Fruit fly (Drosophila melanogaster) whole organism, prepupa: ENCODE data around the gene Polr2I.

Experiments
- CG11902 ChIP-seq: fragments of 200-800 bp; sonication (Bioruptor generic); optimal IDR thresholded peaks from 3 replicates; lab custom pipeline; 2016; ENCODE audit warnings: missing biosample characterization, missing genetic modification characterization
- CG16779 ChIP-seq: fragments of 200-800 bp; sonication (Bioruptor generic); optimal IDR thresholded peaks from 3 replicates; lab custom pipeline; 2017; ENCODE audit warnings: missing biosample characterization, mild to moderate bottlenecking, missing genetic modification characterization
- CG9139 ChIP-seq: fragments of 200-800 bp; sonication (Bioruptor generic); optimal IDR thresholded peaks from 3 replicates; lab custom pipeline; 2017; ENCODE audit warnings: missing biosample characterization, mild to moderate bottlenecking, missing genetic modification characterization
- Sox15 ChIP-seq: fragments of 200-800 bp; sonication (Bioruptor generic); optimal IDR thresholded peaks from 3 replicates; lab custom pipeline; 2016; ENCODE audit warnings: missing biosample characterization, missing genetic modification characterization
- eg ChIP-seq: fragments of 200-800 bp; sonication (Bioruptor generic); IDR thresholded peaks from 3 replicates; pipeline ENCODE4 v1.3.6; 2022; ENCODE audit warnings: missing biosample characterization, missing genetic modification characterization
- lz ChIP-seq: fragments of 200-800 bp; sonication (Bioruptor generic); optimal IDR thresholded peaks from 3 replicates; lab custom pipeline; 2016; ENCODE audit warnings: missing biosample characterization, missing genetic modification characterization
- vri ChIP-seq: fragments of 200-800 bp; sonication (Bioruptor generic); optimal IDR thresholded peaks from 3 replicates; lab custom pipeline; 2016; ENCODE audit warnings: missing biosample characterization, mild to moderate bottlenecking, missing genetic modification characterization

dm6 chr3R:14259821-14260220, 49.1 kb upstream of the Polr2I start, which contains the start of gene MetRS-m:
- TF ChIP-seq vri (GFP tag; lab: Kevin White, UChicago) (no peak), CG9139 (GFP tag; lab: Kevin White, UChicago) (no peak), Sox15 (GFP tag; lab: Kevin White, UChicago) (no peak), CG11902 (GFP tag; lab: Kevin White, UChicago) (no peak), CG16779 (tag; lab: Kevin White, UChicago) (no peak), lz (GFP tag; lab: Kevin White, UChicago) (no peak), eg (GFP tag; lab: Robert Waterston, UW) (no peak)
